Worm (Caenorhabditis elegans) whole organism, midembryonic: Measurements from ENCODE around the gene F58G6.3.

Experiments
- T22C8.4 ChIP-seq: fragments of 200-800 bp; sonication (Bioruptor generic); IDR thresholded peaks from 2 replicates; pipeline ENCODE4 v1.3.6; 2022; ENCODE audit warnings: missing genetic modification characterization, missing compliant biosample characterization
- cog-1 ChIP-seq: sonication (generic microtip); optimal IDR thresholded peaks from 2 replicates; lab custom pipeline; 2016; ENCODE audit warnings: missing genetic modification characterization, missing compliant biosample characterization
- flt-1 ChIP-seq: fragments of 200-800 bp; sonication (Bioruptor generic); IDR thresholded peaks from 2 replicates; pipeline ENCODE4 v1.3.6; 2022; ENCODE audit warnings: missing genetic modification characterization, missing compliant biosample characterization
- klf-2 ChIP-seq: fragments of 200-800 bp; sonication (Bioruptor generic); conservative IDR thresholded peaks from 2 replicates; pipeline ENCODE4 v1.3.6; 2022; ENCODE audit warnings: missing genetic modification reagents, missing genetic modification characterization, missing compliant biosample characterization
- med-1 ChIP-seq: sonication (generic microtip); optimal IDR thresholded peaks from 2 replicates; lab custom pipeline; 2017; ENCODE audit warnings: missing genetic modification characterization, mild to moderate bottlenecking, missing compliant biosample characterization, antibody characterized with exemption, missing genetic modification reagents; ENCODE audit not compliant: insufficient read depth
- ref-1 ChIP-seq: fragments of 200-800 bp; sonication (Bioruptor generic); conservative IDR thresholded peaks from 2 replicates; pipeline ENCODE4 v1.3.6; 2022; ENCODE audit warnings: missing genetic modification reagents, missing genetic modification characterization, missing compliant biosample characterization
- tab-1 ChIP-seq: fragments of 200-800 bp; sonication (Bioruptor generic); IDR thresholded peaks from 2 replicates; pipeline ENCODE4 v1.3.6; 2022; ENCODE audit warnings: missing genetic modification characterization, missing compliant biosample characterization
- ztf-23 ChIP-seq: fragments of 200-800 bp; sonication (Bioruptor generic); IDR thresholded peaks from 2 replicates; pipeline ENCODE4 v1.3.6; 2022; ENCODE audit warnings: missing genetic modification reagents, missing genetic modification characterization, missing compliant biosample characterization
- ztf-29 ChIP-seq: fragments of 200-800 bp; sonication (Bioruptor generic); IDR thresholded peaks from 2 replicates; pipeline ENCODE4 v1.3.6; 2022; ENCODE audit warnings: missing genetic modification reagents, missing genetic modification characterization, missing compliant biosample characterization

Gene F58G6.3

ce11 chrIV:9692874-9693273 is 39.5 kb downstream of the F58G6.3 start, which contains the start of gene twk-9:
twk-9 (plus strand) TSS chrIV:9693174.
- TF ChIP-seq tab-1 = no peak
- no peak for TF ChIP-seq klf-2 (GFP tag; lab: Robert Waterston, UW)
- no peak for TF ChIP-seq flt-1
- no peak for TF ChIP-seq ztf-29 (GFP tag; lab: Robert Waterston, UW)
- TF ChIP-seq cog-1 = no peak
- TF ChIP-seq ref-1 (GFP tag; lab: Robert Waterston, UW) = no peak
- no peak for TF ChIP-seq ztf-23 (GFP tag; lab: Robert Waterston, UW)
- no peak for TF ChIP-seq med-1

- no peak for TF ChIP-seq ref-1 (GFP tag; lab: Robert Waterston, UW)
- no peak for TF ChIP-seq cog-1
- TF ChIP-seq med-1 = no peak
- TF ChIP-seq ztf-23 (GFP tag; lab: Robert Waterston, UW) = no peak
- no peak for TF ChIP-seq T22C8.4 (GFP tag; lab: Robert Waterston, UW)
- no peak for TF ChIP-seq ztf-29 (GFP tag; lab: Robert Waterston, UW)
- no peak for TF ChIP-seq klf-2 (GFP tag; lab: Robert Waterston, UW)
- no peak for TF ChIP-seq flt-1
- no peak for TF ChIP-seq tab-1
Observed at ce11 chrIV:9696513-9696912, 43.2 kb downstream of the F58G6.3 start.

ce11 chrIV:9697869-9698268 is 44.5 kb downstream of the F58G6.3 start:
- TF ChIP-seq med-1 = no peak
- no peak for TF ChIP-seq flt-1
- TF ChIP-seq klf-2 (GFP tag; lab: Robert Waterston, UW) = no peak
- no peak for TF ChIP-seq T22C8.4 (GFP tag; lab: Robert Waterston, UW)
- no peak for TF ChIP-seq tab-1
- TF ChIP-seq ztf-29 (GFP tag; lab: Robert Waterston, UW) = no peak
- no peak for TF ChIP-seq ztf-23 (GFP tag; lab: Robert Waterston, UW)
- TF ChIP-seq ref-1 (GFP tag; lab: Robert Waterston, UW) = no peak
- TF ChIP-seq cog-1 = no peak

ce11 chrIV:9699062-9699461 is 45.7 kb downstream of the F58G6.3 start:
- TF ChIP-seq ztf-23 (GFP tag; lab: Robert Waterston, UW) (no peak), med-1 (no peak), cog-1 (no peak), flt-1 (no peak), T22C8.4 (GFP tag; lab: Robert Waterston, UW) (no peak), ztf-29 (GFP tag; lab: Robert Waterston, UW) (no peak), ref-1 (GFP tag; lab: Robert Waterston, UW) (no peak), tab-1 (no peak), klf-2 (GFP tag; lab: Robert Waterston, UW) (no peak)
